Fruit fly (Drosophila melanogaster) whole organism, embryonic: Measurements from ENCODE around the gene Hmr.

Experiments used
- CG11560 ChIP-seq: fragments of 200-800 bp; sonication (Bioruptor generic); IDR thresholded peaks from 3 replicates; pipeline ENCODE4 v1.3.6; 2022; ENCODE audit warnings: missing biosample characterization, missing genetic modification characterization
- CG12071 ChIP-seq: fragments of 200-800 bp; sonication (Bioruptor generic); optimal IDR thresholded peaks from 3 replicates; lab custom pipeline; 2018; ENCODE audit warnings: missing biosample characterization, mild to moderate bottlenecking, missing genetic modification characterization
- CG12236 ChIP-seq: fragments of 200-800 bp; sonication (Bioruptor generic); optimal IDR thresholded peaks from 2 replicates; lab custom pipeline; 2016; ENCODE audit warnings: missing biosample characterization, missing genetic modification characterization
- CG12659 ChIP-seq: fragments of 200-800 bp; sonication (Bioruptor generic); optimal IDR thresholded peaks from 3 replicates; lab custom pipeline; 2017; ENCODE audit warnings: mild to moderate bottlenecking, missing biosample characterization, missing genetic modification reagents, missing genetic modification characterization
- CG15514 ChIP-seq: fragments of 200-800 bp; sonication (Bioruptor generic); optimal IDR thresholded peaks from 3 replicates; lab custom pipeline; 2017; ENCODE audit warnings: missing biosample characterization, missing genetic modification characterization, mild to moderate bottlenecking, moderate library complexity, missing genetic modification reagents
- CG16813 ChIP-seq: fragments of 200-800 bp; sonication (Bioruptor generic); IDR thresholded peaks from 3 replicates; pipeline ENCODE4 v1.3.6; 2022; ENCODE audit warnings: missing biosample characterization, missing genetic modification characterization; ENCODE audit not compliant: partially characterized antibody
- CG17361 ChIP-seq: fragments of 200-800 bp; sonication (Bioruptor generic); IDR thresholded peaks from 3 replicates; pipeline ENCODE4 v1.3.6; 2022; ENCODE audit warnings: missing biosample characterization, missing genetic modification characterization
- CG17912 ChIP-seq: fragments of 200-800 bp; sonication (Bioruptor generic); optimal IDR thresholded peaks from 2 replicates; lab custom pipeline; 2018; ENCODE audit warnings: missing biosample characterization, mild to moderate bottlenecking, missing genetic modification characterization
- CG1792 ChIP-seq: fragments of 200-800 bp; sonication (Bioruptor generic); optimal IDR thresholded peaks from 2 replicates; lab custom pipeline; 2016; ENCODE audit warnings: missing biosample characterization, missing genetic modification characterization
- CG18262 ChIP-seq: fragments of 200-800 bp; optimal IDR thresholded peaks from 3 replicates; lab custom pipeline; 2019; ENCODE audit warnings: missing biosample characterization, mild to moderate bottlenecking, missing genetic modification characterization, moderate library complexity
- CG18764 ChIP-seq: fragments of 200-800 bp; sonication (Bioruptor generic); optimal IDR thresholded peaks from 3 replicates; lab custom pipeline; 2016; ENCODE audit warnings: missing biosample characterization, missing genetic modification characterization
- CG2120 ChIP-seq: fragments of 200-800 bp; sonication (Bioruptor generic); optimal IDR thresholded peaks from 3 replicates; lab custom pipeline; 2016; ENCODE audit warnings: missing biosample characterization, missing genetic modification characterization
- CG2129 ChIP-seq: fragments of 200-800 bp; sonication (Bioruptor generic); IDR thresholded peaks from 2 replicates; pipeline ENCODE4 v1.3.6; 2022; ENCODE audit warnings: missing biosample characterization, missing genetic modification characterization; ENCODE audit not compliant: partially characterized antibody
- CG2199 ChIP-seq: fragments of 200-800 bp; sonication (Bioruptor generic); IDR thresholded peaks from 3 replicates; pipeline ENCODE4 v1.3.6; 2022; ENCODE audit warnings: missing biosample characterization, missing genetic modification characterization
- CG2678 ChIP-seq: fragments of 200-800 bp; sonication (Bioruptor generic); optimal IDR thresholded peaks from 3 replicates; lab custom pipeline; 2019; ENCODE audit warnings: missing biosample characterization, mild to moderate bottlenecking, missing genetic modification characterization, moderate library complexity
- CG2712 ChIP-seq: fragments of 200-800 bp; optimal IDR thresholded peaks from 3 replicates; lab custom pipeline; 2019; ENCODE audit warnings: missing biosample characterization, mild to moderate bottlenecking, missing genetic modification characterization, moderate library complexity
- CG32772 ChIP-seq: fragments of 200-800 bp; sonication (Bioruptor generic); IDR thresholded peaks from 2 replicates; pipeline ENCODE4 v1.3.6; 2022; ENCODE audit warnings: missing biosample characterization, missing genetic modification characterization
- CG34224 ChIP-seq: fragments of 200-800 bp; sonication (Bioruptor generic); IDR thresholded peaks from 3 replicates; pipeline ENCODE4 v1.3.6; 2022; ENCODE audit warnings: missing biosample characterization, missing genetic modification characterization; ENCODE audit not compliant: partially characterized antibody
- CG7271 ChIP-seq: fragments of 200-800 bp; sonication (Bioruptor generic); optimal IDR thresholded peaks from 2 replicates; lab custom pipeline; 2018; ENCODE audit warnings: missing biosample characterization, mild to moderate bottlenecking, missing genetic modification characterization, moderate library complexity
- CG7987 ChIP-seq: fragments of 200-800 bp; sonication (Bioruptor generic); optimal IDR thresholded peaks from 2 replicates; lab custom pipeline; 2018; ENCODE audit warnings: missing biosample characterization, mild to moderate bottlenecking, missing genetic modification characterization, moderate library complexity
- CG8478 ChIP-seq: fragments of >200 bp; optimal IDR thresholded peaks from 2 replicates; lab custom pipeline; 2018
- CG9215 ChIP-seq: fragments of 200-800 bp; sonication (Bioruptor generic); IDR thresholded peaks from 2 replicates; pipeline ENCODE4 v1.3.6; 2022; ENCODE audit warnings: missing biosample characterization, missing genetic modification characterization
- Dad ChIP-seq: fragments of 200-800 bp; sonication (Bioruptor generic); optimal IDR thresholded peaks from 3 replicates; lab custom pipeline; 2016; ENCODE audit warnings: missing biosample characterization, missing genetic modification characterization
- Dbx ChIP-seq: fragments of 200-800 bp; sonication (Bioruptor generic); IDR thresholded peaks from 3 replicates; pipeline ENCODE4 v1.3.6; 2022; ENCODE audit warnings: missing biosample characterization, missing genetic modification characterization
- Dek ChIP-seq: fragments of 200-800 bp; sonication (Bioruptor generic); optimal IDR thresholded peaks from 3 replicates; lab custom pipeline; 2019; ENCODE audit warnings: missing biosample characterization, mild to moderate bottlenecking, missing genetic modification characterization, moderate library complexity
- Dip2 ChIP-seq: fragments of 200-800 bp; sonication (Bioruptor generic); IDR thresholded peaks from 2 replicates; pipeline ENCODE4 v1.3.6; 2022; ENCODE audit warnings: missing biosample characterization, missing genetic modification characterization
- Ets65A ChIP-seq: fragments of 200-800 bp; sonication (Bioruptor generic); peaks from one replicate; lab custom pipeline; 2016; ENCODE audit warnings: missing biosample characterization, missing genetic modification characterization
- HmgD ChIP-seq: fragments of 200-800 bp; sonication (Bioruptor generic); optimal IDR thresholded peaks from 3 replicates; lab custom pipeline; 2016; ENCODE audit warnings: missing biosample characterization, missing genetic modification characterization
- Hmr ChIP-seq: fragments of 200-800 bp; sonication (Bioruptor generic); optimal IDR thresholded peaks from 3 replicates; lab custom pipeline; 2017; ENCODE audit warnings: mild to moderate bottlenecking, missing biosample characterization, missing genetic modification reagents, missing genetic modification characterization
- Neu2 ChIP-seq: fragments of 200-800 bp; sonication (Bioruptor generic); optimal IDR thresholded peaks from 3 replicates; lab custom pipeline; 2016; ENCODE audit warnings: missing biosample characterization, missing genetic modification characterization, borderline replicate concordance
- NfI ChIP-seq: fragments of 200-800 bp; sonication (Bioruptor generic); optimal IDR thresholded peaks from 3 replicates; lab custom pipeline; 2018; ENCODE audit warnings: missing biosample characterization, mild to moderate bottlenecking, missing genetic modification characterization, moderate library complexity
- Pdp1 ChIP-seq, 2 experiments: fragments of 200-800 bp; sonication (Bioruptor generic); optimal IDR thresholded peaks; 3 replicates each; lab custom pipeline; 2016; ENCODE audit warnings: missing biosample characterization in 2 of 2, missing genetic modification characterization in 2 of 2, mild to moderate bottlenecking in 1 of 2, moderate library complexity in 1 of 2
- Rx ChIP-seq: fragments of 200-800 bp; sonication (Bioruptor generic); IDR thresholded peaks from 2 replicates; pipeline ENCODE4 v1.3.6; 2022; ENCODE audit warnings: missing biosample characterization, missing genetic modification characterization
- Sin3A ChIP-seq: fragments of >200 bp; optimal IDR thresholded peaks from 2 replicates; lab custom pipeline; 2018
- Sox100B ChIP-seq: fragments of 200-800 bp; sonication (Bioruptor generic); optimal IDR thresholded peaks from 3 replicates; lab custom pipeline; 2018; ENCODE audit warnings: missing biosample characterization, mild to moderate bottlenecking, missing genetic modification characterization
- bcd ChIP-seq: fragments of 200-800 bp; sonication (Bioruptor generic); optimal IDR thresholded peaks from 2 replicates; lab custom pipeline; 2017; ENCODE audit warnings: missing biosample characterization, mild to moderate bottlenecking, missing genetic modification characterization
- cas ChIP-seq: fragments of 200-800 bp; sonication (Bioruptor generic); IDR thresholded peaks from 2 replicates; pipeline ENCODE4 v1.3.6; 2022; ENCODE audit warnings: missing biosample characterization, missing genetic modification characterization
- chinmo ChIP-seq: fragments of 200-800 bp; sonication (Bioruptor generic); IDR thresholded peaks from 4 replicates; pipeline ENCODE4 v1.3.6; 2022; ENCODE audit warnings: missing biosample characterization, missing genetic modification characterization; ENCODE audit not compliant: partially characterized antibody
- dan ChIP-seq: fragments of 200-800 bp; sonication (Bioruptor generic); IDR thresholded peaks from 2 replicates; pipeline ENCODE4 v1.3.6; 2022; ENCODE audit warnings: missing biosample characterization, missing genetic modification characterization
- dati ChIP-seq: fragments of 200-800 bp; sonication (Bioruptor generic); IDR thresholded peaks from 2 replicates; pipeline ENCODE4 v1.3.6; 2022; ENCODE audit warnings: missing biosample characterization, missing genetic modification characterization
- dimm ChIP-seq: fragments of 200-800 bp; sonication (Bioruptor generic); IDR thresholded peaks from 2 replicates; pipeline ENCODE4 v1.3.6; 2022; ENCODE audit warnings: missing biosample characterization, missing genetic modification characterization
- dmrt99B ChIP-seq: fragments of 200-800 bp; sonication (Bioruptor generic); optimal IDR thresholded peaks from 2 replicates; lab custom pipeline; 2018; ENCODE audit warnings: missing biosample characterization, mild to moderate bottlenecking, missing genetic modification characterization, moderate library complexity
- gem ChIP-seq: fragments of 200-800 bp; sonication (Bioruptor generic); optimal IDR thresholded peaks from 2 replicates; lab custom pipeline; 2019; ENCODE audit warnings: missing biosample characterization, mild to moderate bottlenecking, missing genetic modification characterization, moderate library complexity
- her ChIP-seq: fragments of 200-800 bp; sonication (Bioruptor generic); optimal IDR thresholded peaks from 2 replicates; lab custom pipeline; 2016; ENCODE audit warnings: missing biosample characterization, missing genetic modification characterization
- luna ChIP-seq: fragments of 200-800 bp; sonication (Bioruptor generic); optimal IDR thresholded peaks from 2 replicates; lab custom pipeline; 2016; ENCODE audit warnings: missing biosample characterization, missing genetic modification characterization
- pita ChIP-seq: fragments of 200-800 bp; sonication (Bioruptor generic); optimal IDR thresholded peaks from 2 replicates; lab custom pipeline; 2017; ENCODE audit warnings: missing biosample characterization, mild to moderate bottlenecking, missing genetic modification characterization
- psq ChIP-seq: fragments of 200-800 bp; sonication (Bioruptor generic); optimal IDR thresholded peaks from 2 replicates; lab custom pipeline; 2017; ENCODE audit warnings: missing biosample characterization, missing genetic modification characterization
- run ChIP-seq: fragments of 200-800 bp; sonication (Bioruptor generic); optimal IDR thresholded peaks from 3 replicates; lab custom pipeline; 2018; ENCODE audit warnings: missing biosample characterization, mild to moderate bottlenecking, missing genetic modification characterization
- sob ChIP-seq: fragments of 200-800 bp; sonication (Bioruptor generic); IDR thresholded peaks from 2 replicates; pipeline ENCODE4 v1.3.6; 2022; ENCODE audit warnings: missing biosample characterization, missing genetic modification characterization
- tna ChIP-seq: fragments of 200-800 bp; sonication (Bioruptor generic); IDR thresholded peaks from 2 replicates; pipeline ENCODE4 v1.3.6; 2022; ENCODE audit warnings: missing biosample characterization, missing genetic modification characterization; ENCODE audit not compliant: partially characterized antibody
- unc-4 ChIP-seq: fragments of 200-800 bp; sonication (Bioruptor generic); IDR thresholded peaks from 2 replicates; pipeline ENCODE4 v1.3.6; 2022; ENCODE audit warnings: missing biosample characterization, missing genetic modification characterization; ENCODE audit not compliant: partially characterized antibody
- wor ChIP-seq: fragments of 200-800 bp; sonication (Bioruptor generic); IDR thresholded peaks from 2 replicates; pipeline ENCODE4 v1.3.6; 2022; ENCODE audit warnings: missing biosample characterization, missing genetic modification characterization
- yki ChIP-seq: fragments of >200 bp; optimal IDR thresholded peaks from 3 replicates; lab custom pipeline; 2018

Hmr gene

dm6 chrX:10595813-10596212 lies at the start of gene Hmr, which contains the start of gene CG2124 (continued):
- TF ChIP-seq Neu2 (GFP tag; lab: Kevin White, UChicago) (no peak), Rx (no peak), CG2120 (GFP tag; lab: Kevin White, UChicago) (no peak), Ets65A (GFP tag; lab: Kevin White, UChicago) (no peak), dan (GFP tag; lab: Robert Waterston, UW) (no peak), Pdp1 (GFP tag; optimal IDR thresholded peaks at IDR 0.05; lab: Kevin White, UChicago) (peak in 1 of 2 experiments; percentile 49), pita (GFP tag; lab: Kevin White, UChicago) (no peak), CG8478 (no peak), CG11560 (tag; lab: Robert Waterston, UW) (peak; percentile 95), CG17912 (GFP tag; lab: Kevin White, UChicago) (no peak), NfI (GFP tag; lab: Kevin White, UChicago) (no peak), dimm (no peak), CG32772 (GFP tag; lab: Robert Waterston, UW) (no peak), dmrt99B (tag; lab: Kevin White, UChicago) (no peak), unc-4 (GFP tag; lab: Robert Waterston, UW) (peak; percentile 77), run (tag; lab: Kevin White, UChicago) (no peak), CG17361 (no peak), gem (no peak), Dip2 (GFP tag; lab: Robert Waterston, UW) (no peak), bcd (no peak), CG7271 (tag; lab: Kevin White, UChicago) (no peak), CG12071 (GFP tag; lab: Kevin White, UChicago) (no peak), CG9215 (GFP tag; lab: Robert Waterston, UW) (peak; percentile 64), CG2678 (tag; lab: Kevin White, UChicago) (no peak), Hmr (no peak), Sin3A (lab: Kevin White, UChicago) (peak; percentile 62), cas (GFP tag; lab: Robert Waterston, UW) (no peak), dati (GFP tag; lab: Robert Waterston, UW) (no peak), CG2199 (no peak), psq (GFP tag; lab: Kevin White, UChicago) (no peak), HmgD (GFP tag; lab: Kevin White, UChicago) (no peak), chinmo (0 out of 4 replicates have a peak, but pooled peaks have one; percentile 23), CG2129 (GFP tag; lab: Robert Waterston, UW) (no peak), Dbx (no peak), luna (GFP tag; lab: Kevin White, UChicago) (no peak), CG7987 (GFP tag; lab: Kevin White, UChicago) (no peak), yki (lab: Kevin White, UChicago) (no peak), CG34224 (peak; percentile 87), sob (GFP tag; lab: Robert Waterston, UW) (no peak), wor (no peak), Dek (tag; lab: Kevin White, UChicago) (no peak), CG18262 (tag; lab: Kevin White, UChicago) (no peak), tna (GFP tag; lab: Robert Waterston, UW) (peak; percentile 67; the same call in 1 of the 2 replicates), CG12659 (GFP tag; lab: Kevin White, UChicago) (no peak), CG16813 (GFP tag; lab: Robert Waterston, UW) (peak; percentile 67), Sox100B (GFP tag; lab: Kevin White, UChicago) (no peak), CG15514 (GFP tag; lab: Kevin White, UChicago) (peak; percentile 73), her (GFP tag; lab: Kevin White, UChicago) (no peak), CG1792 (GFP tag; lab: Kevin White, UChicago) (no peak), CG12236 (GFP tag; lab: Kevin White, UChicago) (no peak), CG18764 (GFP tag; lab: Kevin White, UChicago) (no peak), CG2712 (tag; lab: Kevin White, UChicago) (no peak), Dad (GFP tag; lab: Kevin White, UChicago) (no peak)
